Fruit fly (Drosophila melanogaster) whole organism, embryonic: Measurements from ENCODE around the gene CG1910.

Source experiments
- CG10431 ChIP-seq: fragments of 200-800 bp; sonication (Bioruptor generic); optimal IDR thresholded peaks from 3 replicates; lab custom pipeline; 2018; ENCODE audit warnings: missing biosample characterization, mild to moderate bottlenecking, missing genetic modification characterization
- CG10462 ChIP-seq: fragments of 200-800 bp; sonication (Bioruptor generic); optimal IDR thresholded peaks from 2 replicates; lab custom pipeline; 2016; ENCODE audit warnings: missing biosample characterization, missing genetic modification characterization
- CG10565 ChIP-seq: fragments of 200-800 bp; sonication (Bioruptor generic); optimal IDR thresholded peaks from 3 replicates; lab custom pipeline; 2016; ENCODE audit warnings: missing biosample characterization, mild to moderate bottlenecking, missing genetic modification characterization
- CG11695 ChIP-seq: fragments of 200-800 bp; sonication (Bioruptor generic); IDR thresholded peaks from 3 replicates; pipeline ENCODE4 v1.3.6; 2022; ENCODE audit warnings: missing biosample characterization, missing genetic modification characterization
- CG12299 ChIP-seq: fragments of 200-800 bp; sonication (Bioruptor generic); optimal IDR thresholded peaks from 2 replicates; lab custom pipeline; 2018; ENCODE audit warnings: missing biosample characterization, mild to moderate bottlenecking, missing genetic modification characterization
- CG1233 ChIP-seq: fragments of 200-800 bp; sonication (Bioruptor generic); optimal IDR thresholded peaks from 4 replicates; lab custom pipeline; 2018; ENCODE audit warnings: missing biosample characterization, mild to moderate bottlenecking, missing genetic modification characterization
- CG12659 ChIP-seq: fragments of 200-800 bp; sonication (Bioruptor generic); optimal IDR thresholded peaks from 3 replicates; lab custom pipeline; 2017; ENCODE audit warnings: mild to moderate bottlenecking, missing biosample characterization, missing genetic modification reagents, missing genetic modification characterization
- CG13296 ChIP-seq: fragments of 200-800 bp; sonication (Bioruptor generic); optimal IDR thresholded peaks from 3 replicates; lab custom pipeline; 2018; ENCODE audit warnings: missing biosample characterization, mild to moderate bottlenecking, missing genetic modification characterization
- CG13775 ChIP-seq: fragments of 200-800 bp; sonication (Bioruptor generic); optimal IDR thresholded peaks from 3 replicates; lab custom pipeline; 2017; ENCODE audit warnings: missing biosample characterization, mild to moderate bottlenecking, missing genetic modification characterization
- CG14965 ChIP-seq: fragments of 200-800 bp; sonication (Bioruptor generic); optimal IDR thresholded peaks from 2 replicates; lab custom pipeline; 2016; ENCODE audit warnings: missing biosample characterization, missing genetic modification characterization, borderline replicate concordance
- CG15011 ChIP-seq: fragments of 200-800 bp; sonication (Bioruptor generic); optimal IDR thresholded peaks from 3 replicates; lab custom pipeline; 2018; ENCODE audit warnings: missing biosample characterization, mild to moderate bottlenecking, missing genetic modification characterization
- CG17568 ChIP-seq: fragments of 200-800 bp; sonication (Bioruptor generic); optimal IDR thresholded peaks from 2 replicates; lab custom pipeline; 2018; ENCODE audit warnings: missing biosample characterization, mild to moderate bottlenecking, missing genetic modification characterization, moderate library complexity
- CG17829 ChIP-seq: fragments of 200-800 bp; optimal IDR thresholded peaks from 2 replicates; lab custom pipeline; 2019; ENCODE audit warnings: missing biosample characterization, mild to moderate bottlenecking, missing genetic modification characterization, moderate library complexity
- CG18011 ChIP-seq: fragments of 200-800 bp; sonication (Bioruptor generic); optimal IDR thresholded peaks from 2 replicates; lab custom pipeline; 2017; ENCODE audit warnings: missing biosample characterization, missing genetic modification characterization, mild to moderate bottlenecking, moderate library complexity, missing genotype
- CG2116 ChIP-seq: fragments of 200-800 bp; sonication (Bioruptor generic); optimal IDR thresholded peaks from 3 replicates; lab custom pipeline; 2018; ENCODE audit warnings: missing biosample characterization, mild to moderate bottlenecking, missing genetic modification characterization
- CG2712 ChIP-seq: fragments of 200-800 bp; optimal IDR thresholded peaks from 3 replicates; lab custom pipeline; 2019; ENCODE audit warnings: missing biosample characterization, mild to moderate bottlenecking, missing genetic modification characterization, moderate library complexity
- CG2889 ChIP-seq: fragments of 200-800 bp; sonication (Bioruptor generic); IDR thresholded peaks from 3 replicates; pipeline ENCODE4 v1.3.6; 2022; ENCODE audit warnings: missing biosample characterization, missing genetic modification characterization
- CG33557 ChIP-seq: fragments of 200-800 bp; sonication (Bioruptor generic); optimal IDR thresholded peaks from 2 replicates; lab custom pipeline; 2019; ENCODE audit warnings: missing biosample characterization, mild to moderate bottlenecking, missing genetic modification characterization, moderate library complexity
- CG4424 ChIP-seq: fragments of 200-800 bp; sonication (Bioruptor generic); optimal IDR thresholded peaks from 3 replicates; lab custom pipeline; 2016; ENCODE audit warnings: missing biosample characterization, missing genetic modification characterization
- CG7987 ChIP-seq: fragments of 200-800 bp; sonication (Bioruptor generic); optimal IDR thresholded peaks from 2 replicates; lab custom pipeline; 2018; ENCODE audit warnings: missing biosample characterization, mild to moderate bottlenecking, missing genetic modification characterization, moderate library complexity
- CG8765 ChIP-seq: fragments of 200-800 bp; sonication (Bioruptor generic); IDR thresholded peaks from 2 replicates; pipeline ENCODE4 v1.3.6; 2022; ENCODE audit warnings: missing biosample characterization, missing genetic modification characterization
- CG9215 ChIP-seq: fragments of 200-800 bp; sonication (Bioruptor generic); IDR thresholded peaks from 2 replicates; pipeline ENCODE4 v1.3.6; 2022; ENCODE audit warnings: missing biosample characterization, missing genetic modification characterization
- CG9727 ChIP-seq: fragments of 200-800 bp; sonication (Bioruptor generic); optimal IDR thresholded peaks from 3 replicates; lab custom pipeline; 2017; ENCODE audit warnings: missing biosample characterization, mild to moderate bottlenecking, missing genetic modification characterization
- CTCF ChIP-seq: fragments of 200-800 bp; sonication (Bioruptor generic); optimal IDR thresholded peaks from 2 replicates; lab custom pipeline; 2017; ENCODE audit warnings: missing biosample characterization, mild to moderate bottlenecking, missing genetic modification characterization, moderate library complexity
- Camta ChIP-seq: fragments of 200-800 bp; sonication (Bioruptor generic); optimal IDR thresholded peaks from 2 replicates; lab custom pipeline; 2016; ENCODE audit warnings: missing biosample characterization, missing genetic modification characterization
- D19B ChIP-seq: fragments of 200-800 bp; sonication (Bioruptor generic); optimal IDR thresholded peaks from 2 replicates; lab custom pipeline; 2017; ENCODE audit warnings: missing biosample characterization, mild to moderate bottlenecking, missing genetic modification characterization
- Dad ChIP-seq: fragments of 200-800 bp; sonication (Bioruptor generic); optimal IDR thresholded peaks from 3 replicates; lab custom pipeline; 2016; ENCODE audit warnings: missing biosample characterization, missing genetic modification characterization
- Dek ChIP-seq: fragments of 200-800 bp; sonication (Bioruptor generic); optimal IDR thresholded peaks from 3 replicates; lab custom pipeline; 2019; ENCODE audit warnings: missing biosample characterization, mild to moderate bottlenecking, missing genetic modification characterization, moderate library complexity
- H15 ChIP-seq: fragments of 200-800 bp; sonication (Bioruptor generic); IDR thresholded peaks from 3 replicates; pipeline ENCODE4 v1.3.6; 2022; ENCODE audit warnings: missing biosample characterization, missing genetic modification characterization
- H2.0 ChIP-seq: fragments of 200-800 bp; sonication (Bioruptor generic); IDR thresholded peaks from 2 replicates; pipeline ENCODE4 v1.3.6; 2022; ENCODE audit warnings: missing biosample characterization, missing genetic modification characterization
- Nf-YA ChIP-seq: fragments of 200-800 bp; sonication (Bioruptor generic); IDR thresholded peaks from 2 replicates; pipeline ENCODE4 v1.3.6; 2022; ENCODE audit warnings: missing biosample characterization, missing genetic modification characterization
- Nf-YC ChIP-seq: fragments of 200-800 bp; optimal IDR thresholded peaks from 3 replicates; lab custom pipeline; 2019; ENCODE audit warnings: missing biosample characterization, mild to moderate bottlenecking, missing genetic modification characterization, moderate library complexity
- bbx ChIP-seq: fragments of 200-800 bp; sonication (Bioruptor generic); IDR thresholded peaks from 2 replicates; pipeline ENCODE4 v1.3.6; 2022; ENCODE audit warnings: missing biosample characterization, missing genetic modification characterization; ENCODE audit not compliant: partially characterized antibody
- da ChIP-seq: fragments of 200-800 bp; sonication (Bioruptor generic); optimal IDR thresholded peaks from 2 replicates; lab custom pipeline; 2016; ENCODE audit warnings: missing biosample characterization, missing genetic modification characterization
- dimm ChIP-seq: fragments of 200-800 bp; sonication (Bioruptor generic); IDR thresholded peaks from 2 replicates; pipeline ENCODE4 v1.3.6; 2022; ENCODE audit warnings: missing biosample characterization, missing genetic modification characterization
- dm ChIP-seq: fragments of 200-800 bp; sonication (Bioruptor generic); optimal IDR thresholded peaks from 3 replicates; lab custom pipeline; 2016; ENCODE audit warnings: missing biosample characterization, missing genetic modification characterization
- emc ChIP-seq: fragments of 200-800 bp; sonication (Bioruptor generic); optimal IDR thresholded peaks from 2 replicates; lab custom pipeline; 2016; ENCODE audit warnings: missing biosample characterization, missing genetic modification characterization
- en ChIP-seq: fragments of 200-800 bp; sonication (Bioruptor generic); optimal IDR thresholded peaks from 2 replicates; lab custom pipeline; 2016; ENCODE audit warnings: missing biosample characterization, missing genetic modification characterization
- kah ChIP-seq: fragments of 200-800 bp; sonication (Bioruptor generic); optimal IDR thresholded peaks from 2 replicates; lab custom pipeline; 2018; ENCODE audit warnings: missing biosample characterization, mild to moderate bottlenecking, missing genetic modification characterization
- klu ChIP-seq: fragments of 200-800 bp; sonication (Bioruptor generic); IDR thresholded peaks from 2 replicates; pipeline ENCODE4 v1.3.6; 2022; ENCODE audit warnings: missing biosample characterization, missing genetic modification characterization
- pan ChIP-seq, 4 experiments: fragments of >200 bp in 3 of 4; fragments of 200-800 bp in 1 of 4; sonication (Bioruptor generic) in 1 of 4; optimal IDR thresholded peaks in 3 of 4; IDR thresholded peaks in 1 of 4; 2 replicates each; pipeline versions ENCODE4 v1.3.6 to Lab custom; 2017 to 2022; ENCODE audit warnings: missing biosample characterization in 2 of 4, missing genetic modification characterization in 2 of 4, mixed read lengths in 1 of 4
- row ChIP-seq: fragments of 200-800 bp; sonication (Bioruptor generic); IDR thresholded peaks from 3 replicates; pipeline ENCODE4 v1.3.6; 2022; ENCODE audit warnings: missing biosample characterization, missing genetic modification characterization
- sima ChIP-seq: fragments of 200-800 bp; sonication (Bioruptor generic); optimal IDR thresholded peaks from 2 replicates; lab custom pipeline; 2016; ENCODE audit warnings: missing biosample characterization, missing genetic modification characterization
- sna ChIP-seq: fragments of 200-800 bp; sonication (Bioruptor generic); IDR thresholded peaks from 2 replicates; pipeline ENCODE4 v1.3.6; 2022; ENCODE audit warnings: missing biosample characterization, missing genetic modification characterization; ENCODE audit not compliant: partially characterized antibody
- stc ChIP-seq: fragments of 200-800 bp; sonication (Bioruptor generic); IDR thresholded peaks from 2 replicates; pipeline ENCODE4 v1.3.6; 2022; ENCODE audit warnings: missing biosample characterization, missing genetic modification characterization
- ttk ChIP-seq: fragments of 200-800 bp; sonication (Bioruptor generic); IDR thresholded peaks from 2 replicates; pipeline ENCODE4 v2.1.2; 2022; ENCODE audit warnings: missing biosample characterization, missing genetic modification characterization
- wek ChIP-seq: fragments of 200-800 bp; sonication (Bioruptor generic); optimal IDR thresholded peaks from 3 replicates; lab custom pipeline; 2018; ENCODE audit warnings: missing biosample characterization, mild to moderate bottlenecking, missing genetic modification characterization, moderate library complexity
- zen2 ChIP-seq: fragments of 200-800 bp; sonication (Bioruptor generic); IDR thresholded peaks from 3 replicates; pipeline ENCODE4 v1.3.6; 2022; ENCODE audit warnings: missing biosample characterization, missing genetic modification characterization; ENCODE audit not compliant: partially characterized antibody
- zfh1 ChIP-seq: fragments of 200-800 bp; sonication (Bioruptor generic); IDR thresholded peaks from 3 replicates; pipeline ENCODE4 v1.3.6; 2022; ENCODE audit warnings: missing biosample characterization, missing genetic modification characterization

CG1910 gene

DNA sequence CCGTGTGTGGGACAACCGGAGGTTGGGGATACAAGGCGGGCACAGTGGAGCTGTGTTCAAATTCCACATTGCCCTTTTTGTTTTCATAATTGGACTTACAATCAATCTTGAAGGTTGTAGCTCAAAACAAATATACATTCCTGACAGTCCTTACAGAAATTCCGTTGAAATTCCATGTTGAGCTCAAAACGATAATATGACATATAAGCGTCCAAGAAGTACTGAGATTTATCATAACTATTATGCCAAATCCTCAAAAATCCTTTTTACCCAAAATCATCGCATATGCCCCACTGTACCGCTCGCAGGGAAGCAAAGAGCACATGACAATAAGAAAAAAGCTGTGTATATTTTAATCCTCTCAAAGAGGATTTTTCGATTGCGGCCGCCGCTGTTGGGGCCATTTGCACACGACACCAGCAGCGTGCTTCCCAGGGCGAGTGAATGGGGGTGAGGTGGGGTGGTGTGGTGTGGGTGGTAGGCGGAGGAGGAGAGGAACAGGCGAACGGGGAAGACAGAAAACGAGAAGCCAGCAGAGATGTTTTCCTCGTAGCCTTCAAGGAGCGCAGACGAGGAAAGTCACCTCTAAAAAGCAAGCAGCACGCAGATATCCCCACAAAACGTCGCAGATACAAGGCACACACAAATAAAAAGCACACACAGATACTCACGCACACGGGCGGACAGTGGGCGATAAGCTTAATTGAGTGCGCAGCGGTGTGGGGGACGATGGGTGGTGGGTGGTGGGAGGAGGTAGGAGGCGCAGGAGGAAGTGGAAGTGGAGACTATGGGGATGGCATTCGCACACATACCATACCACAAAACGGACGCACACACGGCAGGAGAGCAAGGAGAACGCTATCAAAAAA, 29.9 kb upstream of the CG1910 start (continued):
- TF ChIP-seq CG2889 (GFP tag; lab: Robert Waterston, UW): no peak
- peak; percentile 39 for TF ChIP-seq Dad (GFP tag; lab: Kevin White, UChicago)
- peak; percentile 51 for TF ChIP-seq Camta (GFP tag; lab: Kevin White, UChicago)
- TF ChIP-seq CG13296 (GFP tag; lab: Kevin White, UChicago): peak; percentile 53
- TF ChIP-seq CG13775 (GFP tag; lab: Kevin White, UChicago): peak; percentile 51
- peak; percentile 67 for TF ChIP-seq CG9727
- TF ChIP-seq stc (GFP tag; lab: Robert Waterston, UW): peak; percentile 50; the same call in 1 of the 2 replicates
- TF ChIP-seq D19B: peak; percentile 25
- no peak for TF ChIP-seq CG12299 (tag; lab: Kevin White, UChicago)
- TF ChIP-seq CTCF (GFP tag; lab: Kevin White, UChicago): peak; percentile 3
- TF ChIP-seq zen2 (GFP tag; lab: Robert Waterston, UW): no peak
- peak; percentile 39 for TF ChIP-seq CG2712 (tag; lab: Kevin White, UChicago)
- TF ChIP-seq CG33557 (GFP tag; lab: Kevin White, UChicago): no peak
- TF ChIP-seq Nf-YA: 0 out of 2 replicates have a peak, but pooled peaks have one; percentile 42
- no peak for TF ChIP-seq CG10565 (GFP tag; lab: Kevin White, UChicago)
- TF ChIP-seq H15 (GFP tag; lab: Robert Waterston, UW): 0 out of 3 replicates have a peak, but pooled peaks have one; percentile 36
- no peak for TF ChIP-seq sna
- no peak; the same call in 1 of the 2 replicates for TF ChIP-seq ttk (GFP tag; lab: Robert Waterston, UW)
- TF ChIP-seq bbx (GFP tag; lab: Robert Waterston, UW): no peak
- TF ChIP-seq Nf-YC (tag; lab: Kevin White, UChicago): peak; percentile 18
- TF ChIP-seq CG7987: no peak
- TF ChIP-seq da (GFP tag; lab: Kevin White, UChicago): no peak
- no peak for TF ChIP-seq wek
- no peak for TF ChIP-seq pan (optimal IDR thresholded peaks at IDR 0.05; lab: Kevin White, UChicago)
- peak in 1 of 2 experiments; percentile 60 for TF ChIP-seq pan (GFP tag; optimal IDR thresholded peaks at IDR 0.05 in 1 of 2, IDR thresholded peaks at IDR 0.05 in 1 of 2)
- no peak for TF ChIP-seq dimm (GFP tag; lab: Robert Waterston, UW)
- TF ChIP-seq CG9215 (GFP tag; lab: Robert Waterston, UW): peak; percentile 58
- no peak for TF ChIP-seq CG10431 (GFP tag; lab: Kevin White, UChicago)
- no peak for TF ChIP-seq sima
- TF ChIP-seq CG2116 (GFP tag; lab: Kevin White, UChicago): no peak
- TF ChIP-seq CG10462: peak; percentile 33
- TF ChIP-seq H2.0 (GFP tag; lab: Robert Waterston, UW): peak; percentile 46
- no peak for TF ChIP-seq CG15011
- peak; percentile 27 for TF ChIP-seq emc
- TF ChIP-seq CG12659 (GFP tag; lab: Kevin White, UChicago): peak; percentile 58
- TF ChIP-seq CG14965 (GFP tag; lab: Kevin White, UChicago): no peak
- TF ChIP-seq CG17568: no peak
- no peak for TF ChIP-seq CG8765 (GFP tag; lab: Robert Waterston, UW)
- peak; percentile 41 for TF ChIP-seq CG1233 (GFP tag; lab: Kevin White, UChicago)
- no peak for TF ChIP-seq klu (GFP tag; lab: Robert Waterston, UW)
- TF ChIP-seq en (GFP tag; lab: Kevin White, UChicago): no peak
- no peak for TF ChIP-seq zfh1 (GFP tag; lab: Robert Waterston, UW)
- no peak for TF ChIP-seq kah (GFP tag; lab: Kevin White, UChicago)
- TF ChIP-seq CG11695 (GFP tag; lab: Robert Waterston, UW): peak; percentile 74
- peak; percentile 40 for TF ChIP-seq CG17829 (tag; lab: Kevin White, UChicago)
- TF ChIP-seq dm: no peak
- TF ChIP-seq Dek (tag; lab: Kevin White, UChicago): peak; percentile 14
- TF ChIP-seq CG4424 (GFP tag; lab: Kevin White, UChicago): peak; percentile 34
- TF ChIP-seq CG18011 (GFP tag; lab: Kevin White, UChicago): peak; percentile 41
- TF ChIP-seq row (GFP tag; lab: Robert Waterston, UW): peak; percentile 72
